Fruit fly (Drosophila melanogaster): Measurements from ENCODE around the gene b.

Gene b

dm6 chr2L:13845178-13845577, 24.1 kb downstream of the b start, which contains the start of gene CG8997:
Gene CG8997 (minus strand): TSS chr2L:13845325.
- TF ChIP-seq CG4496 (GFP tag; IDR thresholded peaks at IDR 0.05) (no peak), D1 (tag; optimal IDR thresholded peaks at IDR 0.05) (no peak), Snoo (tag; optimal IDR thresholded peaks at IDR 0.05) (no peak), CG10348 (GFP tag; IDR thresholded peaks at IDR 0.05) (no peak), Pif1A (GFP tag; optimal IDR thresholded peaks at IDR 0.05) (no peak), CG12605 (GFP tag; IDR thresholded peaks at IDR 0.05) (no peak), CG34367 (tag; optimal IDR thresholded peaks at IDR 0.05) (no peak), CG17806 (tag; optimal IDR thresholded peaks at IDR 0.05) (no peak), EcR (GFP tag; optimal IDR thresholded peaks at IDR 0.05) (no peak), Pif1B (GFP tag; optimal IDR thresholded peaks at IDR 0.05) (no peak), rn (GFP tag; IDR thresholded peaks at IDR 0.05) (no peak), CG9948 (tag; optimal IDR thresholded peaks at IDR 0.05) (no peak), Ets98B (GFP tag; IDR thresholded peaks at IDR 0.05) (no peak), CG32121 (GFP tag; IDR thresholded peaks at IDR 0.05) (no peak)

- TF ChIP-seq CG13204 (GFP tag; optimal IDR thresholded peaks at IDR 0.05) (no peak), fd96Ca (GFP tag; IDR thresholded peaks at IDR 0.05) (no peak), gl (tag; optimal IDR thresholded peaks at IDR 0.05) (no peak), CG32121 (GFP tag; IDR thresholded peaks at IDR 0.05) (no peak), Ets98B (GFP tag; IDR thresholded peaks at IDR 0.05) (no peak), Pif1A (GFP tag; optimal IDR thresholded peaks at IDR 0.05) (no peak), EcR (GFP tag; optimal IDR thresholded peaks at IDR 0.05) (no peak), Pif1B (GFP tag; optimal IDR thresholded peaks at IDR 0.05) (no peak), CG34367 (tag; optimal IDR thresholded peaks at IDR 0.05) (no peak), rn (GFP tag; IDR thresholded peaks at IDR 0.05) (no peak), CG9948 (tag; optimal IDR thresholded peaks at IDR 0.05) (no peak), CG15710 (tag; optimal IDR thresholded peaks at IDR 0.05) (no peak)
Measured at dm6 chr2L:13846239-13846802, 25.3 kb downstream of the b start, which contains the start of gene CG7916. Gene CG7916 (plus strand): TSS chr2L:13846752.

dm6 chr2L:13847625-13848024, 26.6 kb downstream of the b start, which contains the start of gene CG7953:
Gene CG7953 (plus strand): TSS chr2L:13847925.
- TF ChIP-seq CG14655 (GFP tag; optimal IDR thresholded peaks at IDR 0.05): no peak

dm6 chr2L:13849125-13849524, 28.1 kb downstream of the b start, which contains the start of gene CG7968:
Gene CG7968 (plus strand): TSS chr2L:13849400.
- no peak for TF ChIP-seq CG15710 (tag; optimal IDR thresholded peaks at IDR 0.05)
- TF ChIP-seq CG4496 (GFP tag; IDR thresholded peaks at IDR 0.05): no peak
- TF ChIP-seq CG10348 (GFP tag; IDR thresholded peaks at IDR 0.05): no peak
- TF ChIP-seq rn (GFP tag; IDR thresholded peaks at IDR 0.05): no peak
- TF ChIP-seq CG13204 (GFP tag; optimal IDR thresholded peaks at IDR 0.05): no peak
- no peak for TF ChIP-seq Pif1A (GFP tag; optimal IDR thresholded peaks at IDR 0.05)
- TF ChIP-seq gl (tag; optimal IDR thresholded peaks at IDR 0.05): no peak
- TF ChIP-seq Ets98B (GFP tag; IDR thresholded peaks at IDR 0.05): no peak
- no peak for TF ChIP-seq CG32121 (GFP tag; IDR thresholded peaks at IDR 0.05)
- TF ChIP-seq EcR (GFP tag; optimal IDR thresholded peaks at IDR 0.05): no peak
- no peak for TF ChIP-seq fd96Ca (GFP tag; IDR thresholded peaks at IDR 0.05)
- no peak for TF ChIP-seq CG14655 (GFP tag; optimal IDR thresholded peaks at IDR 0.05)
- TF ChIP-seq CG34367 (tag; optimal IDR thresholded peaks at IDR 0.05): no peak
- TF ChIP-seq CG12605 (GFP tag; IDR thresholded peaks at IDR 0.05): no peak
- TF ChIP-seq CG17806 (tag; optimal IDR thresholded peaks at IDR 0.05): no peak
- TF ChIP-seq Snoo (tag; optimal IDR thresholded peaks at IDR 0.05): no peak

dm6 chr2L:13851098-13851497, 30.1 kb downstream of the b start:
- TF ChIP-seq CG15710 (tag; optimal IDR thresholded peaks at IDR 0.05): no peak
- TF ChIP-seq CG8159 (tag; optimal IDR thresholded peaks at IDR 0.05): no peak
- TF ChIP-seq CG9948 (tag; optimal IDR thresholded peaks at IDR 0.05): no peak
- TF ChIP-seq D1 (tag; optimal IDR thresholded peaks at IDR 0.05): no peak
- TF ChIP-seq gl (tag; optimal IDR thresholded peaks at IDR 0.05): no peak
- no peak for TF ChIP-seq CG8301 (tag; optimal IDR thresholded peaks at IDR 0.05)
- TF ChIP-seq CG17806 (tag; optimal IDR thresholded peaks at IDR 0.05): no peak
- TF ChIP-seq Pif1A (GFP tag; optimal IDR thresholded peaks at IDR 0.05): no peak
- no peak for TF ChIP-seq rn (GFP tag; IDR thresholded peaks at IDR 0.05)
- TF ChIP-seq CG32121 (GFP tag; IDR thresholded peaks at IDR 0.05): no peak
- no peak for TF ChIP-seq Pif1B (GFP tag; optimal IDR thresholded peaks at IDR 0.05)
- TF ChIP-seq CG12605 (GFP tag; IDR thresholded peaks at IDR 0.05): no peak
- TF ChIP-seq Snoo (tag; optimal IDR thresholded peaks at IDR 0.05): no peak
- TF ChIP-seq CG34367 (tag; optimal IDR thresholded peaks at IDR 0.05): no peak
- TF ChIP-seq CG13204 (GFP tag; optimal IDR thresholded peaks at IDR 0.05): no peak
- no peak for TF ChIP-seq EcR (GFP tag; optimal IDR thresholded peaks at IDR 0.05)
- no peak for TF ChIP-seq fd96Ca (GFP tag; IDR thresholded peaks at IDR 0.05)
- no peak for TF ChIP-seq Ets98B (GFP tag; IDR thresholded peaks at IDR 0.05)
- no peak for TF ChIP-seq CG4496 (GFP tag; IDR thresholded peaks at IDR 0.05)

dm6 chr2L:13867653-13868052, 46.6 kb downstream of the b start:
- TF ChIP-seq fd96Ca (GFP tag; IDR thresholded peaks at IDR 0.05) (no peak), EcR (GFP tag; optimal IDR thresholded peaks at IDR 0.05) (no peak), D1 (tag; optimal IDR thresholded peaks at IDR 0.05) (no peak), CG4496 (GFP tag; IDR thresholded peaks at IDR 0.05) (no peak), Ets98B (GFP tag; IDR thresholded peaks at IDR 0.05) (no peak), CG34367 (tag; optimal IDR thresholded peaks at IDR 0.05) (no peak), CG17806 (tag; optimal IDR thresholded peaks at IDR 0.05) (no peak), Snoo (tag; optimal IDR thresholded peaks at IDR 0.05) (no peak), Pif1B (GFP tag; optimal IDR thresholded peaks at IDR 0.05) (no peak), CG10348 (GFP tag; IDR thresholded peaks at IDR 0.05) (no peak), CG8301 (tag; optimal IDR thresholded peaks at IDR 0.05) (no peak), CG32121 (GFP tag; IDR thresholded peaks at IDR 0.05) (no peak), CG12605 (GFP tag; IDR thresholded peaks at IDR 0.05) (no peak), gl (tag; optimal IDR thresholded peaks at IDR 0.05) (no peak), CG9948 (tag; optimal IDR thresholded peaks at IDR 0.05) (no peak), CG15710 (tag; optimal IDR thresholded peaks at IDR 0.05) (no peak), CG13204 (GFP tag; optimal IDR thresholded peaks at IDR 0.05) (no peak), CG8159 (tag; optimal IDR thresholded peaks at IDR 0.05) (no peak), CG14655 (GFP tag; optimal IDR thresholded peaks at IDR 0.05) (no peak)

All from whole organism, pupa.